Worm (Caenorhabditis elegans) whole organism, L2 larva: ENCODE results near the gene K03B4.9.

Experiments used
- ama-1 ChIP-seq: fragments of 150-350 bp; optimal IDR thresholded peaks from 2 replicates; lab custom pipeline; 2018; ENCODE audit warnings: inconsistent platforms
- lin-13 ChIP-seq: fragments of 150-350 bp; optimal IDR thresholded peaks from 2 replicates; lab custom pipeline; 2014; ENCODE audit warnings: missing biosample characterization, missing genetic modification reagents, missing genetic modification characterization
- lin-39 ChIP-seq: fragments of 150-350 bp; optimal IDR thresholded peaks from 2 replicates; lab custom pipeline; 2014; ENCODE audit warnings: missing biosample characterization, missing genetic modification reagents, missing genetic modification characterization
- mab-5 ChIP-seq: fragments of 150-350 bp; optimal IDR thresholded peaks from 2 replicates; lab custom pipeline; 2014; ENCODE audit warnings: missing biosample characterization, missing genetic modification characterization
- nhr-237 ChIP-seq: fragments of 150-350 bp; optimal IDR thresholded peaks from 2 replicates; lab custom pipeline; 2014; ENCODE audit warnings: missing biosample characterization, missing genetic modification characterization
- nhr-6 ChIP-seq: fragments of 150-350 bp; optimal IDR thresholded peaks from 2 replicates; lab custom pipeline; 2014; ENCODE audit warnings: missing biosample characterization, missing genetic modification characterization
- nhr-77 ChIP-seq: fragments of 150-350 bp; optimal IDR thresholded peaks from 2 replicates; lab custom pipeline; 2014; ENCODE audit warnings: missing biosample characterization, missing genetic modification characterization
- unc-39 ChIP-seq: fragments of 150-350 bp; optimal IDR thresholded peaks from 2 replicates; lab custom pipeline; 2014; ENCODE audit warnings: missing biosample characterization, missing genetic modification characterization
- unc-55 ChIP-seq: fragments of 150-350 bp; sonication (generic microtip); optimal IDR thresholded peaks from 3 replicates; lab custom pipeline; 2014; ENCODE audit warnings: missing biosample characterization, missing genetic modification reagents, missing genetic modification characterization

- no peak for TF ChIP-seq unc-39
- no peak for TF ChIP-seq mab-5
- no peak for TF ChIP-seq nhr-6 (tag; lab: Kevin White, UChicago)
- no peak for TF ChIP-seq nhr-237 (tag; lab: Kevin White, UChicago)
- TF ChIP-seq lin-39 (tag; lab: Kevin White, UChicago) = no peak
- no peak for TF ChIP-seq ama-1 (lab: Kevin White, UChicago)
- no peak for TF ChIP-seq lin-13 (GFP tag; lab: Kevin White, UChicago)
- no peak for TF ChIP-seq unc-55 (GFP tag; lab: Kevin White, UChicago)
- TF ChIP-seq nhr-77 (tag; lab: Kevin White, UChicago) = no peak
Observed at ce11 chrV:4662400-4662799, 10.0 kb downstream of the K03B4.9 start, which contains the start of gene srx-74.
